Worm (Caenorhabditis elegans) whole organism, L1 larva: Measurements from ENCODE around the gene M04B2.7.

ENCODE experiments used
- elt-3 ChIP-seq, 6 experiments: fragments of 150-350 bp in 1 of 6; sonication (generic microtip); optimal IDR thresholded peaks; 2 replicates each; lab custom pipeline; 2017 to 2018; ENCODE audit warnings: missing biosample characterization in 6 of 6, missing genetic modification characterization in 6 of 6, inconsistent platforms in 1 of 6
- isw-1 ChIP-seq: fragments of 200-800 bp; sonication (Bioruptor generic); IDR thresholded peaks from 2 replicates; pipeline ENCODE4 v1.3.6; 2022; ENCODE audit warnings: missing genetic modification characterization, missing compliant biosample characterization
- mab-9 ChIP-seq: fragments of 200-800 bp; sonication (Bioruptor generic); IDR thresholded peaks from 2 replicates; pipeline ENCODE4 v1.3.6; 2022; ENCODE audit warnings: missing genetic modification reagents, missing genetic modification characterization, missing compliant biosample characterization
- nhr-11 ChIP-seq: fragments of 150-350 bp; optimal IDR thresholded peaks from 2 replicates; lab custom pipeline; 2014; ENCODE audit warnings: missing biosample characterization, missing genetic modification characterization
- zag-1 ChIP-seq: fragments of 150-350 bp; optimal IDR thresholded peaks from 2 replicates; lab custom pipeline; 2014; ENCODE audit warnings: missing biosample characterization, missing genetic modification characterization

DNA sequence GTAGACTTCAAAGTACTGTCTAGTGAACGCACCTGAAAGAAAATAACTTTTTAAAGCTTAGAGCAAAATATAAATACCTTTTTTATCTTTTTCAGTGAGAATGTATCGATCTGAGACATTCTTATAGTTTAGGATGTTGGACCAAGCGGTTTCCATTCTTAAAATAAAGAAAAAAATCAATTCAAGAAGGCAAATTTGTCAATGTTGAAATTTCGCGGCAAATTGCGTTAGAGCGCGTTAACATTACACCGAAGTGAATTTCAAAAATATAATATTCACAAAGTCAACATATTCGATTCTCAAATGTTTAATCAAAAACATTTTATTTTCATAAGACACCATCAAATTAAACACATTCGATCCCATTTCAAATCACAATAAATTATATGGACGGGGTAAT, 13.1 kb upstream of the M04B2.7 start, which contains the start of gene F12F6.7:
- TF ChIP-seq isw-1 (GFP tag; lab: Robert Waterston, UW) (no peak), nhr-11 (no peak), elt-3 (tag; optimal IDR thresholded peaks at IDR 0.05; lab: Kevin White, UChicago) (no peak), mab-9 (GFP tag; lab: Robert Waterston, UW) (no peak), zag-1 (tag; lab: Kevin White, UChicago) (no peak)
